Worm (Caenorhabditis elegans) whole organism, L1 larva: Measurements from ENCODE around the gene K12H4.6.
A peak's percentile ranks its signal among the peaks of the same experiment; 100 is the strongest.

Source experiments
- C04F5.9 ChIP-seq: sonication (generic microtip); optimal IDR thresholded peaks from 2 replicates; lab custom pipeline; 2016; ENCODE audit warnings: missing genetic modification characterization, missing compliant biosample characterization
- C16A3.4 ChIP-seq: fragments of 150-350 bp; optimal IDR thresholded peaks from 2 replicates; lab custom pipeline; 2014; ENCODE audit warnings: missing biosample characterization, missing genetic modification characterization
- C34B4.2 ChIP-seq: sonication (generic microtip); optimal IDR thresholded peaks from 2 replicates; lab custom pipeline; 2017; ENCODE audit warnings: mild to moderate bottlenecking, missing genetic modification characterization, missing compliant biosample characterization
- Y116A8C.19 ChIP-seq: sonication (generic microtip); optimal IDR thresholded peaks from 2 replicates; lab custom pipeline; 2016; ENCODE audit warnings: missing compliant biosample characterization, missing genetic modification characterization, borderline replicate concordance
- ama-1 ChIP-seq: fragments of 150-350 bp; optimal IDR thresholded peaks from 2 replicates; lab custom pipeline; 2014
- ceh-8 ChIP-seq: fragments of 200-800 bp; sonication (Bioruptor generic); optimal IDR thresholded peaks from 2 replicates; lab custom pipeline; 2018; ENCODE audit warnings: mild to moderate bottlenecking, missing genetic modification characterization, moderate library complexity, missing compliant biosample characterization
- ceh-82 ChIP-seq, 3 experiments: fragments of 150-350 bp in 1 of 3; sonication (generic microtip) in 2 of 3; optimal IDR thresholded peaks; 2 replicates each; lab custom pipeline; 2014 to 2017; ENCODE audit warnings: missing biosample characterization in 3 of 3, missing genetic modification characterization in 3 of 3
- ceh-88 ChIP-seq: fragments of 200-800 bp; sonication (Bioruptor generic); IDR thresholded peaks from 2 replicates; pipeline ENCODE4 v1.3.6; 2022; ENCODE audit warnings: missing genetic modification characterization, missing compliant biosample characterization
- ceh-90 ChIP-seq: sonication (generic microtip); optimal IDR thresholded peaks from 2 replicates; lab custom pipeline; 2016; ENCODE audit warnings: missing genetic modification characterization, missing compliant biosample characterization
- dpl-1 ChIP-seq, 3 experiments: fragments of 150-350 bp in 2 of 3; sonication (generic microtip) in 1 of 3; optimal IDR thresholded peaks; 2 replicates each; lab custom pipeline; 2014 to 2017; ENCODE audit warnings: missing biosample characterization in 3 of 3, missing genetic modification characterization in 3 of 3, missing genetic modification reagents in 3 of 3
- dsc-1 ChIP-seq: sonication (generic microtip); optimal IDR thresholded peaks from 2 replicates; lab custom pipeline; 2016; ENCODE audit warnings: mild to moderate bottlenecking, missing genetic modification characterization, missing compliant biosample characterization
- efl-1 ChIP-seq, 4 experiments: fragments of 150-350 bp; optimal IDR thresholded peaks in 3 of 4; peaks in 1 of 4; 1 replicate in 1 of 4; 2 replicates in 3 of 4; lab custom pipeline; 2014; ENCODE audit warnings: missing biosample characterization in 2 of 4, missing genetic modification characterization in 2 of 4, missing genetic modification reagents in 2 of 4
- efl-3 ChIP-seq: fragments of 200-800 bp; sonication (Bioruptor generic); optimal IDR thresholded peaks from 2 replicates; lab custom pipeline; 2018; ENCODE audit warnings: mild to moderate bottlenecking, missing genetic modification characterization, missing compliant biosample characterization
- egl-13 ChIP-seq: sonication (generic microtip); optimal IDR thresholded peaks from 2 replicates; lab custom pipeline; 2016; ENCODE audit warnings: missing genotype, missing genetic modification reagents, missing genetic modification characterization, missing compliant biosample characterization
- elt-2 ChIP-seq: sonication (generic microtip); optimal IDR thresholded peaks from 2 replicates; lab custom pipeline; 2016; ENCODE audit warnings: missing genetic modification characterization, mild to moderate bottlenecking, inconsistent platforms, missing compliant biosample characterization, missing genetic modification reagents
- elt-3 ChIP-seq, 6 experiments: fragments of 150-350 bp in 1 of 6; sonication (generic microtip); optimal IDR thresholded peaks; 2 replicates each; lab custom pipeline; 2017 to 2018; ENCODE audit warnings: missing biosample characterization in 6 of 6, missing genetic modification characterization in 6 of 6, inconsistent platforms in 1 of 6
- fkh-10 ChIP-seq: sonication (generic microtip); optimal IDR thresholded peaks from 2 replicates; lab custom pipeline; 2017; ENCODE audit warnings: missing biosample characterization, missing genetic modification reagents, missing genetic modification characterization
- fkh-4 ChIP-seq: sonication (generic microtip); optimal IDR thresholded peaks from 2 replicates; lab custom pipeline; 2016; ENCODE audit warnings: missing compliant biosample characterization, missing genetic modification characterization, borderline replicate concordance
- fos-1 ChIP-seq: fragments of 150-350 bp; optimal IDR thresholded peaks from 2 replicates; lab custom pipeline; 2014; ENCODE audit warnings: missing biosample characterization, missing genetic modification characterization
- hpl-2 ChIP-seq: fragments of 150-350 bp; optimal IDR thresholded peaks from 2 replicates; lab custom pipeline; 2014; ENCODE audit warnings: missing biosample characterization, missing genetic modification reagents, missing genetic modification characterization
- lin-35 ChIP-seq, 2 experiments: fragments of 150-350 bp; optimal IDR thresholded peaks; 2 replicates each; lab custom pipeline; 2014; ENCODE audit warnings: missing biosample characterization in 2 of 2, missing genetic modification characterization in 2 of 2, missing genetic modification reagents in 2 of 2
- lin-39 ChIP-seq: fragments of 150-350 bp; optimal IDR thresholded peaks from 2 replicates; lab custom pipeline; 2014; ENCODE audit warnings: missing biosample characterization, missing genetic modification reagents, missing genetic modification characterization
- lir-3 ChIP-seq: sonication (generic microtip); optimal IDR thresholded peaks from 2 replicates; lab custom pipeline; 2016; ENCODE audit warnings: mild to moderate bottlenecking, missing genetic modification characterization, moderate library complexity, missing compliant biosample characterization; ENCODE audit not compliant: poor library complexity
- lsy-2 ChIP-seq, 2 experiments: fragments of 150-350 bp; optimal IDR thresholded peaks; 2 replicates each; lab custom pipeline; 2014; ENCODE audit warnings: missing biosample characterization in 2 of 2, missing genetic modification characterization in 2 of 2
- mef-2 ChIP-seq: fragments of 150-350 bp; optimal IDR thresholded peaks from 2 replicates; lab custom pipeline; 2014; ENCODE audit warnings: missing biosample characterization, missing genetic modification characterization
- mep-1 ChIP-seq: fragments of 150-350 bp; optimal IDR thresholded peaks from 2 replicates; lab custom pipeline; 2014; ENCODE audit warnings: missing biosample characterization, missing genetic modification characterization
- nhr-12 ChIP-seq: sonication (generic microtip); optimal IDR thresholded peaks from 2 replicates; lab custom pipeline; 2017; ENCODE audit warnings: missing biosample characterization, missing genetic modification characterization
- nhr-20 ChIP-seq: sonication (generic microtip); optimal IDR thresholded peaks from 2 replicates; lab custom pipeline; 2016; ENCODE audit warnings: mild to moderate bottlenecking, missing genetic modification characterization, missing compliant biosample characterization
- nhr-28 ChIP-seq: fragments of 150-350 bp; optimal IDR thresholded peaks from 2 replicates; lab custom pipeline; 2014; ENCODE audit warnings: missing biosample characterization, missing genetic modification characterization
- nhr-71 ChIP-seq: sonication (generic microtip); optimal IDR thresholded peaks from 2 replicates; lab custom pipeline; 2016; ENCODE audit warnings: mild to moderate bottlenecking, missing genetic modification characterization, moderate library complexity, missing compliant biosample characterization
- nhr-76 ChIP-seq: sonication (generic microtip); optimal IDR thresholded peaks from 2 replicates; lab custom pipeline; 2017; ENCODE audit warnings: missing biosample characterization, missing genetic modification characterization
- nhr-85 ChIP-seq: sonication (generic microtip); peaks from one replicate; lab custom pipeline; 2016; ENCODE audit warnings: missing genetic modification characterization, inconsistent platforms, missing compliant biosample characterization
- nhr-90 ChIP-seq: sonication (generic microtip); optimal IDR thresholded peaks from 2 replicates; lab custom pipeline; 2016; ENCODE audit warnings: mild to moderate bottlenecking, missing genetic modification characterization, missing compliant biosample characterization; ENCODE audit not compliant: poor library complexity
- pax-3 ChIP-seq: fragments of 200-800 bp; sonication (Bioruptor generic); optimal IDR thresholded peaks from 2 replicates; lab custom pipeline; 2018; ENCODE audit warnings: mild to moderate bottlenecking, missing genetic modification characterization, moderate library complexity, missing compliant biosample characterization
- rnt-1 ChIP-seq: sonication (generic microtip); optimal IDR thresholded peaks from 2 replicates; lab custom pipeline; 2016; ENCODE audit warnings: mild to moderate bottlenecking, missing genetic modification characterization, moderate library complexity, missing compliant biosample characterization
- skn-1 ChIP-seq: fragments of 150-350 bp; optimal IDR thresholded peaks from 2 replicates; lab custom pipeline; 2014; ENCODE audit warnings: missing biosample characterization, missing genetic modification characterization
- snpc-4 ChIP-seq: fragments of 150-350 bp; optimal IDR thresholded peaks from 2 replicates; lab custom pipeline; 2014; ENCODE audit warnings: missing biosample characterization, missing genetic modification characterization
- snu-23 ChIP-seq: sonication (generic microtip); optimal IDR thresholded peaks from 2 replicates; lab custom pipeline; 2016; ENCODE audit warnings: missing genetic modification characterization, missing compliant biosample characterization
- sox-4 ChIP-seq: sonication (generic microtip); optimal IDR thresholded peaks from 2 replicates; lab custom pipeline; 2016; ENCODE audit warnings: missing genetic modification characterization, missing compliant biosample characterization
- sptf-1 ChIP-seq: fragments of 150-350 bp; optimal IDR thresholded peaks from 2 replicates; lab custom pipeline; 2014; ENCODE audit warnings: missing biosample characterization, missing genetic modification characterization
- sup-37 ChIP-seq: fragments of 200-800 bp; sonication (Bioruptor generic); optimal IDR thresholded peaks from 2 replicates; lab custom pipeline; 2018; ENCODE audit warnings: mild to moderate bottlenecking, missing genetic modification characterization, missing compliant biosample characterization
- swsn-7 ChIP-seq: sonication (generic microtip); optimal IDR thresholded peaks from 2 replicates; lab custom pipeline; 2016; ENCODE audit warnings: missing genetic modification characterization, missing compliant biosample characterization
- unc-30 ChIP-seq: sonication (generic microtip); optimal IDR thresholded peaks from 2 replicates; lab custom pipeline; 2017; ENCODE audit warnings: missing biosample characterization, missing genetic modification characterization
- unc-98 ChIP-seq: fragments of 200-800 bp; sonication (Bioruptor generic); IDR thresholded peaks from 2 replicates; pipeline ENCODE4 v1.3.6; 2022; ENCODE audit warnings: missing genetic modification characterization, missing compliant biosample characterization
- ztf-11 ChIP-seq, 2 experiments: sonication (generic microtip); optimal IDR thresholded peaks; 2 replicates each; lab custom pipeline; 2016 to 2017; ENCODE audit warnings: missing genetic modification characterization in 2 of 2, missing biosample characterization in 1 of 2, missing compliant biosample characterization in 1 of 2
- ztf-4 ChIP-seq: fragments of 150-350 bp; optimal IDR thresholded peaks from 2 replicates; lab custom pipeline; 2014; ENCODE audit warnings: missing biosample characterization, missing genetic modification characterization

K12H4.6 gene

DNA sequence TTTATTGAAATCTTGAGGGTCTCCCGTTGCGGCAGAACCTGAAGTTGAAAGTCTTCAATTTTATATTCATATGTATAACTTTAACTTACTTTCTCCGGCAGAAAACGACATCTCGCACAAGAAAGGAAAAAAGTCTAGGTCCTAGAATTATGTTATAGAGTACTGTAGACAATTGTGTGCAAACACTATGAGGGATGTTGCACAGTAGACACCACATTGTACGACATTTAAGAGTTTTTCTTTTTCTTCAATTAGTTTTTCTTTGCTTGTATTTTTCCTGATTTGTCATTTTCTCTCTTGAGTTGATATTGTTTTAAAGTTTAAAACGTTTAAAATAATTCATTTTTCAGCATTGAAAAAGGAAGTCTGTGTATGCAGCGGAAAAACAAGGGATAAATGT, 42.7 kb upstream of the K12H4.6 start, which contains the start of the genes K06H7.7 and grp-1 (continued):
- TF ChIP-seq snu-23 (GFP tag; lab: Kevin White, UChicago) (peak; percentile 77), dpl-1 (GFP tag; optimal IDR thresholded peaks at IDR 0.05; lab: Kevin White, UChicago) (peak; percentile 67 to 77 (median 76)), nhr-28 (tag; lab: Kevin White, UChicago) (no peak), lir-3 (peak; percentile 63), mep-1 (tag; lab: Kevin White, UChicago) (peak; percentile 85), efl-3 (GFP tag; lab: Kevin White, UChicago) (no peak), pax-3 (tag; lab: Kevin White, UChicago) (no peak), swsn-7 (peak; percentile 53), sptf-1 (tag; lab: Kevin White, UChicago) (no peak), snpc-4 (tag; lab: Kevin White, UChicago) (peak; percentile 9), unc-30 (tag; lab: Kevin White, UChicago) (no peak), elt-3 (tag; optimal IDR thresholded peaks at IDR 0.05; lab: Kevin White, UChicago) (peak in 1 of 6 experiments; percentile 43), sup-37 (GFP tag; lab: Kevin White, UChicago) (no peak), elt-2 (tag; lab: Kevin White, UChicago) (no peak), C04F5.9 (tag; lab: Kevin White, UChicago) (peak; percentile 22), fos-1 (peak; percentile 6), fkh-4 (no peak), unc-98 (GFP tag; lab: Robert Waterston, UW) (no peak), ceh-88 (no peak), ceh-82 (tag; optimal IDR thresholded peaks at IDR 0.05; lab: Kevin White, UChicago) (peak; percentile 37 to 52 (median 40))
- TF ChIP-seq, all 84 proteins: peak for 34

- TF ChIP-seq ceh-8 (GFP tag; lab: Kevin White, UChicago) (no peak), unc-30 (tag; lab: Kevin White, UChicago) (no peak), lsy-2 (tag; optimal IDR thresholded peaks at IDR 0.05; lab: Kevin White, UChicago) (peak in 1 of 2 experiments; percentile 41), nhr-90 (tag; lab: Kevin White, UChicago) (no peak), Y116A8C.19 (tag; lab: Kevin White, UChicago) (no peak), nhr-71 (tag; lab: Kevin White, UChicago) (no peak), sox-4 (no peak), nhr-20 (tag; lab: Kevin White, UChicago) (no peak), lir-3 (no peak), lin-35 (GFP tag; optimal IDR thresholded peaks at IDR 0.05; lab: Kevin White, UChicago) (peak in 1 of 2 experiments; percentile 56), pax-3 (tag; lab: Kevin White, UChicago) (no peak), skn-1 (no peak), dsc-1 (tag; lab: Kevin White, UChicago) (no peak), fkh-10 (no peak), nhr-12 (tag; lab: Kevin White, UChicago) (no peak), snu-23 (GFP tag; lab: Kevin White, UChicago) (no peak), efl-1 (optimal IDR thresholded peaks at IDR 0.05; lab: Kevin White, UChicago) (peak; percentile 22 to 36), efl-1 (GFP tag; optimal IDR thresholded peaks at IDR 0.05 in 1 of 2; lab: Kevin White, UChicago) (peak; percentile 26 to 89), hpl-2 (GFP tag; lab: Kevin White, UChicago) (no peak), ama-1 (lab: Kevin White, UChicago) (no peak), sptf-1 (tag; lab: Kevin White, UChicago) (no peak), sup-37 (GFP tag; lab: Kevin White, UChicago) (no peak), unc-98 (GFP tag; lab: Robert Waterston, UW) (no peak), dpl-1 (GFP tag; optimal IDR thresholded peaks at IDR 0.05; lab: Kevin White, UChicago) (peak in 1 of 3 experiments; percentile 60), mef-2 (no peak), fos-1 (no peak), nhr-85 (peak; percentile 3)
Observed at ce11 chrIII:8080165-8080738, 37.6 kb upstream of the K12H4.6 start, which contains the start of the genes dcr-1 and apc-2. Gene dcr-1, minus strand, starts transcription at chrIII:8080281. Gene apc-2, plus strand, starts transcription at chrIII:8080629.

- TF ChIP-seq rnt-1 (tag; lab: Kevin White, UChicago): no peak
- no peak for TF ChIP-seq pax-3 (tag; lab: Kevin White, UChicago)
- no peak for TF ChIP-seq ztf-4 (tag; lab: Kevin White, UChicago)
- TF ChIP-seq skn-1: no peak
- TF ChIP-seq lsy-2 (tag; optimal IDR thresholded peaks at IDR 0.05; lab: Kevin White, UChicago): no peak
- no peak for TF ChIP-seq nhr-20 (tag; lab: Kevin White, UChicago)
- TF ChIP-seq ceh-90 (tag; lab: Kevin White, UChicago): no peak
- TF ChIP-seq C16A3.4 (tag; lab: Kevin White, UChicago): no peak
- TF ChIP-seq hpl-2 (GFP tag; lab: Kevin White, UChicago): no peak
- TF ChIP-seq lin-39: no peak
- TF ChIP-seq snu-23 (GFP tag; lab: Kevin White, UChicago): no peak
- no peak for TF ChIP-seq nhr-71 (tag; lab: Kevin White, UChicago)
- no peak for TF ChIP-seq ztf-11 (tag; optimal IDR thresholded peaks at IDR 0.05; lab: Kevin White, UChicago)
- no peak for TF ChIP-seq nhr-76 (tag; lab: Kevin White, UChicago)
- no peak for TF ChIP-seq egl-13 (tag; lab: Kevin White, UChicago)
- no peak for TF ChIP-seq C34B4.2 (tag; lab: Kevin White, UChicago)
Observed at ce11 chrIII:8077180-8077579, 34.5 kb upstream of the K12H4.6 start.
